Fruit fly (Drosophila melanogaster): ENCODE measurements around the gene Spn38F.

The Spn38F gene

DNA sequence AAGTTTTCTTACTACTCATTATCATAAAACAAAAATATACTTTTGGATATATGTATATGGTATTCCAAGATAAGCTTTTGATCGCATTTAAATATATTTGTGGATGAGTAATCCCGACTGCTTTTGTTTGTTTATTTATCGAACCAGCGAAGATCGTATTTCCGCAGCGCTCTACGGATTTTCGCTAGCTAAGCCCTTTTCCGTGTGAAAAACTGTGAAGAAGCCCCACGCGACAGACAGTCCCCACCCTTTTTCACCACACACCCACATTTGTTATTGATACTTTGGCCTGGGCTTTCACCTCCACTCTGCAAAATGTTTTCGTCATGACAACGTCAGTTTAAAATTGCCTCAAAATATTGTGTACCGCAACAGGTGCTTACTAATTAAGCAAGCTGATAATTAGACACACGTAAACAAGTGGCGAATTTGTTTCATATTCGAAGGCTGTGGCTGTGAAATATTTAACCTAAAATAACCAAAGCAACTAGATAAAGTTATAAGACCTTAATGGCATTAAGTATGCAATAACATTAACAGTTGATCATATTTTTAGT lies 44.7 kb downstream of the Spn38F start:
- TF ChIP-seq rgr (GFP tag; optimal IDR thresholded peaks at IDR 0.05) (no peak), Mio (GFP tag; optimal IDR thresholded peaks at IDR 0.05) (no peak), tai (GFP tag; optimal IDR thresholded peaks at IDR 0.05) (no peak)

DNA sequence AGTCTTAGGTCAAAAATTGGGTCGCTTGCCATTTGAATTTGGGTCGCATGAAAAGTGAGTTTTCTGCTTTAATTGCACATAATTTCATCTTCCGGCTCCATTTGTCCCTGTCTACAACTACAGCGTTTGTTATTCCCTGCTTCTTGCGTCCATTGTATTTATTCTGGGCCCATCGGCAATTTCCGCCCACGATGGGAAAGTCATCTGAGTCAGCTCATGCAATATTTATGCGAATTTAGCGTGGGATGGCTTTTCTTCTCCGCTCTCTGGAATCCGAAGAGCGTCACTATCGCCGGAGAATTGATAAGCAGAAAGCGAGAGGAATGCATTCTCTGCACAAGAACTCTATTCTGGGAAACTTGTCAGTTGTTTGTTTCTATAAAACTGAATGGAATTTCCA lies 45.3 kb downstream of the Spn38F start:
- no peak for TF ChIP-seq dl (GFP tag; optimal IDR thresholded peaks at IDR 0.05; ENCODE audit: insufficient read depth in 1 of 2, partially characterized antibody in 2 of 2)
- no peak for TF ChIP-seq psq (GFP tag; optimal IDR thresholded peaks at IDR 0.05)
- no peak for TF ChIP-seq CG32264 (GFP tag; optimal IDR thresholded peaks at IDR 0.05)
- no peak for TF ChIP-seq pan (optimal IDR thresholded peaks at IDR 0.05)
- no peak for TF ChIP-seq Hr78 (GFP tag; optimal IDR thresholded peaks at IDR 0.05)
- TF ChIP-seq woc (GFP tag; optimal IDR thresholded peaks at IDR 0.05), result no peak
- no peak for TF ChIP-seq Hr83 (GFP tag; optimal IDR thresholded peaks at IDR 0.05; ENCODE audit: poor library complexity, severe bottlenecking)
- no peak for TF ChIP-seq Jra (GFP tag; optimal IDR thresholded peaks at IDR 0.05)
- TF ChIP-seq OdsH (GFP tag; optimal IDR thresholded peaks at IDR 0.05), result no peak
- TF ChIP-seq dmrt93B (GFP tag; optimal IDR thresholded peaks at IDR 0.05), result no peak
- TF ChIP-seq Sp1 (GFP tag; optimal IDR thresholded peaks at IDR 0.05), result no peak

DNA sequence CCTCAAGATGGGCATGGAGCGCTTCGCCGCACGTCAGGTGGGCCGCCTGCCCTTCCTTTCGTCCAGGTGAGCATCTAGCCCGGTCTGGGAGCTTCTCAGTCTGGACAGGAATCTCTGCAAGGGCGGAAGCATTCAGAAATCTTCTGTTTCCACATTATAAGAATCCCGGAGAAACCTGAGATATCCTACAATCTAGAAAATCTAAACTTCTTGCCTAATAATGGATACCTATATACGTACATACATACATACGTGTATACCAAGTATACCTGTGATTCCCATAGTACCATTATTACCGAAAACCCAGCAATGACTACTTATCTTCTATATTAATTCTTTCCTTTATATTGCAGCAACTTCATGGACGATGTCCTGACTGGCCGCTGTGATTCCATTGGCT lies 49.7 kb downstream of the Spn38F start:
- TF ChIP-seq GATAd (GFP tag; optimal IDR thresholded peaks at IDR 0.05), result no peak
- TF ChIP-seq Abd-B (GFP tag; optimal IDR thresholded peaks at IDR 0.05), result no peak
- TF ChIP-seq CG32264 (GFP tag; optimal IDR thresholded peaks at IDR 0.05), result no peak
- no peak for TF ChIP-seq fru (GFP tag; optimal IDR thresholded peaks at IDR 0.05)
- TF ChIP-seq lola (GFP tag; optimal IDR thresholded peaks at IDR 0.05), result no peak
- TF ChIP-seq tai (GFP tag; optimal IDR thresholded peaks at IDR 0.05), result no peak
- TF ChIP-seq brk (GFP tag; optimal IDR thresholded peaks at IDR 0.05), result no peak
- TF ChIP-seq psq (GFP tag; optimal IDR thresholded peaks at IDR 0.05), result no peak
- TF ChIP-seq Hr83 (GFP tag; optimal IDR thresholded peaks at IDR 0.05; ENCODE audit: poor library complexity, severe bottlenecking), result no peak
- TF ChIP-seq rgr (GFP tag; optimal IDR thresholded peaks at IDR 0.05), result no peak
- no peak for TF ChIP-seq br (GFP tag; optimal IDR thresholded peaks at IDR 0.05)
- TF ChIP-seq HLH106 (tag; optimal IDR thresholded peaks at IDR 0.05), result no peak

DNA sequence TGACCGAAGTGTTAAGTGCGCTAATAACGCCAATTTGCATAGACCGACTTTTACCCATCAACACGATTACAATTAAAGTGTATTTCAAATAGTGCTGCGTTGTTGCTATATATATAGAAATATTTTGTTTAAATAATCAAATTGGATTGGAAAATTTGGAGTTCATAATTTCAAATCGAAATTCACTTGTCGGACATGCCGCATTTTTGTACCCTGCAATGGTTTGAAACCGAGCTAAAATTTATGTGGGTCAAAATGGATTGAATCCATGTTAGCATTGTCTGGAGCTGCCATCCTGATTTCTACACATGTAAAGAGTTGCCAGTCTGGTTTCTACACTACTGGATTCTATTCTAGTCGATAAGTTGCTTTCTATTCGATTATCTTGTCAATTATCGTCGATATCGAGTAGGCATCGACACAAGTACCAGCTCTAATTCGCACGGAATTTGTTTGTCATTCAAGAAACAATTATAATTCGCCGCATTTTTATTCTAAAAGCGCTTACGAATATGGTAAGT lies 50.5 kb downstream of the Spn38F start, which contains the start of gene Pomp:
Gene Pomp (plus strand): TSS at position 386 of the 521 bp plus-strand sequence.
- TF ChIP-seq fru (GFP tag; optimal IDR thresholded peaks at IDR 0.05) (peak; percentile 54), CrebA (GFP tag; optimal IDR thresholded peaks at IDR 0.05; ENCODE audit: borderline replicate concordance) (no peak), dsf (GFP tag; optimal IDR thresholded peaks at IDR 0.05; ENCODE audit: borderline replicate concordance) (peak; percentile 48), CG32264 (GFP tag; optimal IDR thresholded peaks at IDR 0.05) (no peak), Dfd (GFP tag; optimal IDR thresholded peaks at IDR 0.05) (no peak), sage (GFP tag; optimal IDR thresholded peaks at IDR 0.05) (peak; percentile 76), lola (GFP tag; optimal IDR thresholded peaks at IDR 0.05) (no peak), OdsH (GFP tag; optimal IDR thresholded peaks at IDR 0.05) (peak; percentile 74), tai (GFP tag; optimal IDR thresholded peaks at IDR 0.05) (no peak), Vsx2 (GFP tag; optimal IDR thresholded peaks at IDR 0.05; ENCODE audit: partially characterized antibody) (no peak), Jra (GFP tag; optimal IDR thresholded peaks at IDR 0.05) (peak; percentile 38), usp (GFP tag; optimal IDR thresholded peaks at IDR 0.05) (no peak), br (GFP tag; optimal IDR thresholded peaks at IDR 0.05) (peak; percentile 61), CG9705 (GFP tag; optimal IDR thresholded peaks at IDR 0.05) (no peak), psq (GFP tag; optimal IDR thresholded peaks at IDR 0.05) (peak; percentile 65), sv (GFP tag; optimal IDR thresholded peaks at IDR 0.05) (peak; percentile 81), GATAd (GFP tag; optimal IDR thresholded peaks at IDR 0.05) (no peak), dmrt93B (GFP tag; optimal IDR thresholded peaks at IDR 0.05) (peak; percentile 38), h (GFP tag; optimal IDR thresholded peaks at IDR 0.05) (peak; percentile 84), pan (optimal IDR thresholded peaks at IDR 0.05) (no peak), ey (GFP tag; optimal IDR thresholded peaks at IDR 0.05) (peak; percentile 44), jim (GFP tag; optimal IDR thresholded peaks at IDR 0.05) (no peak), HLH106 (tag; optimal IDR thresholded peaks at IDR 0.05) (peak; percentile 71), Sp1 (GFP tag; optimal IDR thresholded peaks at IDR 0.05) (peak; percentile 53), brk (GFP tag; optimal IDR thresholded peaks at IDR 0.05) (peak; percentile 80), Rel (GFP tag; optimal IDR thresholded peaks at IDR 0.05) (no peak), Rel (tag; optimal IDR thresholded peaks at IDR 0.05) (peak; percentile 27), Hr78 (GFP tag; optimal IDR thresholded peaks at IDR 0.05) (no peak), rgr (GFP tag; optimal IDR thresholded peaks at IDR 0.05) (peak; percentile 76), foxo (GFP tag; optimal IDR thresholded peaks at IDR 0.05) (peak in 1 of 2 experiments; percentile 82), Myc (optimal IDR thresholded peaks at IDR 0.05) (peak; percentile 78), Hr83 (GFP tag; optimal IDR thresholded peaks at IDR 0.05; ENCODE audit: poor library complexity, severe bottlenecking) (no peak), Hnf4 (GFP tag; optimal IDR thresholded peaks at IDR 0.05) (peak; percentile 77), dl (GFP tag; optimal IDR thresholded peaks at IDR 0.05; ENCODE audit: insufficient read depth in 1 of 2, partially characterized antibody in 2 of 2) (no peak), woc (GFP tag; optimal IDR thresholded peaks at IDR 0.05) (peak; percentile 60), Dif (GFP tag; optimal IDR thresholded peaks at IDR 0.05; ENCODE audit: partially characterized antibody) (no peak), N (GFP tag; optimal IDR thresholded peaks at IDR 0.05) (no peak), Abd-B (GFP tag; optimal IDR thresholded peaks at IDR 0.05) (no peak), Mio (GFP tag; optimal IDR thresholded peaks at IDR 0.05) (no peak)
